Worm (Caenorhabditis elegans) whole organism, young adult: Measurements from ENCODE around the gene Y57E12AL.2.

Source experiments
- K12H6.12 ChIP-seq: fragments of 200-800 bp; sonication (Bioruptor generic); optimal IDR thresholded peaks from 2 replicates; lab custom pipeline; 2018; ENCODE audit warnings: mild to moderate bottlenecking, missing genetic modification characterization, missing compliant biosample characterization
- ama-1 ChIP-seq, 3 experiments: fragments of 150-350 bp in 1 of 3; sonication (generic microtip) in 2 of 3; optimal IDR thresholded peaks; 2 replicates each; lab custom pipeline; 2014 to 2018; ENCODE audit warnings: missing biosample characterization in 2 of 3, missing genetic modification characterization in 2 of 3, missing genetic modification reagents in 2 of 3
- bed-2 ChIP-seq: fragments of 200-800 bp; sonication (Bioruptor generic); IDR thresholded peaks from 2 replicates; pipeline ENCODE4 v1.3.6; 2022; ENCODE audit warnings: missing genetic modification reagents, missing genetic modification characterization, missing compliant biosample characterization
- ets-4 ChIP-seq: fragments of 200-800 bp; sonication (Bioruptor generic); optimal IDR thresholded peaks from 2 replicates; lab custom pipeline; 2018; ENCODE audit warnings: mild to moderate bottlenecking, missing genetic modification characterization, missing compliant biosample characterization
- nfyb-1 ChIP-seq: fragments of 200-800 bp; sonication (Bioruptor generic); IDR thresholded peaks from 2 replicates; pipeline ENCODE4 v1.3.6; 2022; ENCODE audit warnings: missing genetic modification reagents, missing genetic modification characterization, missing compliant biosample characterization
- nhr-27 ChIP-seq: fragments of 200-800 bp; sonication (Bioruptor generic); optimal IDR thresholded peaks from 2 replicates; lab custom pipeline; 2018; ENCODE audit warnings: mild to moderate bottlenecking, missing genetic modification characterization, moderate library complexity, missing compliant biosample characterization
- ztf-26 ChIP-seq: sonication (generic microtip); optimal IDR thresholded peaks from 2 replicates; lab custom pipeline; 2017; ENCODE audit warnings: missing genetic modification characterization, missing compliant biosample characterization

ce11 chrV:7106499-7107152 is 48.7 kb downstream of the Y57E12AL.2 start:
- TF ChIP-seq ets-4 (GFP tag; lab: Kevin White, UChicago): no peak
- no peak for TF ChIP-seq ama-1 (optimal IDR thresholded peaks at IDR 0.05; lab: Kevin White, UChicago)
- TF ChIP-seq ama-1 (GFP tag; optimal IDR thresholded peaks at IDR 0.05; lab: Kevin White, UChicago): no peak
- TF ChIP-seq nfyb-1 (GFP tag; lab: Robert Waterston, UW): no peak
- TF ChIP-seq nhr-27 (tag; lab: Kevin White, UChicago): no peak
- no peak for TF ChIP-seq bed-2 (GFP tag; lab: Robert Waterston, UW)
- no peak for TF ChIP-seq ztf-26 (tag; lab: Kevin White, UChicago)
- no peak for TF ChIP-seq K12H6.12 (tag; lab: Kevin White, UChicago)
